Worm (Caenorhabditis elegans) whole organism, young adult: ENCODE results near the gene F43C9.2.

ENCODE experiments used
- B0261.1 ChIP-seq: sonication (generic microtip); optimal IDR thresholded peaks from 2 replicates; lab custom pipeline; 2016; ENCODE audit warnings: mild to moderate bottlenecking, missing genetic modification characterization, moderate library complexity, missing compliant biosample characterization
- D2030.7 ChIP-seq: fragments of 200-800 bp; sonication (Bioruptor generic); IDR thresholded peaks from 2 replicates; pipeline ENCODE4 v1.3.6; 2022; ENCODE audit warnings: missing genetic modification reagents, missing genetic modification characterization, missing compliant biosample characterization
- F33H1.4 ChIP-seq: fragments of 200-800 bp; sonication (Bioruptor generic); IDR thresholded peaks from 2 replicates; pipeline ENCODE4 v1.3.6; 2022; ENCODE audit warnings: missing genetic modification reagents, missing genetic modification characterization, missing compliant biosample characterization
- F49E8.2 ChIP-seq: sonication (generic microtip); optimal IDR thresholded peaks from 3 replicates; lab custom pipeline; 2017; ENCODE audit warnings: missing genetic modification characterization, mild to moderate bottlenecking, missing compliant biosample characterization, antibody characterized with exemption, moderate library complexity; ENCODE audit not compliant: insufficient read depth
- F57A8.1 ChIP-seq: fragments of 200-800 bp; sonication (Bioruptor generic); optimal IDR thresholded peaks from 2 replicates; lab custom pipeline; 2018; ENCODE audit warnings: mild to moderate bottlenecking, missing genetic modification characterization, moderate library complexity, missing compliant biosample characterization
- F57C9.4 ChIP-seq: sonication (generic microtip); optimal IDR thresholded peaks from 2 replicates; lab custom pipeline; 2017; ENCODE audit warnings: mild to moderate bottlenecking, missing genetic modification characterization, missing compliant biosample characterization
- Y53G8AR.9 ChIP-seq: fragments of 200-800 bp; sonication (Bioruptor generic); conservative IDR thresholded peaks from 2 replicates; pipeline ENCODE4 v1.3.6; 2022; ENCODE audit warnings: missing genetic modification reagents, missing genetic modification characterization, missing compliant biosample characterization
- Y67H2A.10 ChIP-seq: fragments of 200-800 bp; sonication (Bioruptor generic); conservative IDR thresholded peaks from 2 replicates; pipeline ENCODE4 v1.3.6; 2022; ENCODE audit warnings: missing genetic modification reagents, missing genetic modification characterization, missing compliant biosample characterization
- Y79H2A.3 ChIP-seq: fragments of 200-800 bp; sonication (Bioruptor generic); conservative IDR thresholded peaks from 2 replicates; pipeline ENCODE4 v1.3.6; 2022; ENCODE audit warnings: missing genetic modification reagents, missing genetic modification characterization, missing compliant biosample characterization
- Y95B8A.8 ChIP-seq: fragments of 200-800 bp; sonication (Bioruptor generic); IDR thresholded peaks from 2 replicates; pipeline ENCODE4 v1.3.6; 2022; ENCODE audit warnings: missing genetic modification reagents, missing genetic modification characterization, missing compliant biosample characterization
- ZK185.1 ChIP-seq: sonication (generic microtip); optimal IDR thresholded peaks from 2 replicates; lab custom pipeline; 2016; ENCODE audit warnings: mild to moderate bottlenecking, missing genetic modification characterization, missing compliant biosample characterization; ENCODE audit not compliant: poor library complexity, severe bottlenecking
- aptf-2 ChIP-seq: fragments of 200-800 bp; sonication (Bioruptor generic); conservative IDR thresholded peaks from 2 replicates; pipeline ENCODE4 v1.3.6; 2022; ENCODE audit warnings: missing genetic modification reagents, missing genetic modification characterization, missing compliant biosample characterization
- attf-6 ChIP-seq: fragments of 200-800 bp; sonication (Bioruptor generic); IDR thresholded peaks from 2 replicates; pipeline ENCODE4 v1.3.6; 2022; ENCODE audit warnings: missing genetic modification reagents, missing genetic modification characterization, missing compliant biosample characterization
- ceh-79 ChIP-seq: sonication (generic microtip); optimal IDR thresholded peaks from 2 replicates; lab custom pipeline; 2017; ENCODE audit warnings: mild to moderate bottlenecking, missing genetic modification characterization, missing compliant biosample characterization
- ceh-91 ChIP-seq: fragments of 200-800 bp; sonication (Bioruptor generic); IDR thresholded peaks from 2 replicates; pipeline ENCODE4 v1.3.6; 2022; ENCODE audit warnings: missing genetic modification reagents, missing genetic modification characterization, missing compliant biosample characterization
- dpff-1 ChIP-seq: sonication (generic microtip); optimal IDR thresholded peaks from 2 replicates; lab custom pipeline; 2017; ENCODE audit warnings: mild to moderate bottlenecking, missing genetic modification characterization, missing compliant biosample characterization
- egl-18 ChIP-seq: fragments of 200-800 bp; sonication (Bioruptor generic); IDR thresholded peaks from 2 replicates; pipeline ENCODE4 v1.3.6; 2022; ENCODE audit warnings: missing genetic modification reagents, missing genetic modification characterization, missing compliant biosample characterization
- lag-1 ChIP-seq: fragments of 200-800 bp; sonication (Bioruptor generic); IDR thresholded peaks from 2 replicates; pipeline ENCODE4 v1.3.6; 2022; ENCODE audit warnings: missing genetic modification reagents, missing genetic modification characterization, missing compliant biosample characterization
- let-607 ChIP-seq, 2 experiments: fragments of 200-800 bp in 1 of 2; sonication (Bioruptor generic) in 1 of 2; sonication (generic microtip) in 1 of 2; optimal IDR thresholded peaks; 2 replicates each; lab custom pipeline; 2016 to 2018; ENCODE audit warnings: mild to moderate bottlenecking in 2 of 2, missing compliant biosample characterization in 2 of 2, missing genetic modification characterization in 2 of 2, moderate library complexity in 2 of 2, missing genotype in 1 of 2
- lsy-27 ChIP-seq: sonication (generic microtip); optimal IDR thresholded peaks from 2 replicates; lab custom pipeline; 2017; ENCODE audit warnings: missing genetic modification characterization, mild to moderate bottlenecking, missing compliant biosample characterization, antibody characterized with exemption, missing genotype, borderline replicate concordance; ENCODE audit not compliant: insufficient read depth
- madf-3 ChIP-seq: fragments of 200-800 bp; sonication (Bioruptor generic); IDR thresholded peaks from 2 replicates; pipeline ENCODE4 v1.3.6; 2022; ENCODE audit warnings: missing genetic modification reagents, missing genetic modification characterization, missing compliant biosample characterization
- madf-8 ChIP-seq: fragments of 200-800 bp; sonication (Bioruptor generic); conservative IDR thresholded peaks from 2 replicates; pipeline ENCODE4 v1.3.6; 2022; ENCODE audit warnings: missing genetic modification reagents, missing genetic modification characterization, missing compliant biosample characterization
- nhr-80 ChIP-seq: sonication (generic microtip); optimal IDR thresholded peaks from 2 replicates; lab custom pipeline; 2016; ENCODE audit warnings: missing genetic modification characterization, missing compliant biosample characterization
- nhr-90 ChIP-seq: sonication (generic microtip); optimal IDR thresholded peaks from 2 replicates; lab custom pipeline; 2016; ENCODE audit warnings: missing genotype, mild to moderate bottlenecking, missing genetic modification characterization, missing compliant biosample characterization
- rpc-1 ChIP-seq, 2 experiments: fragments of 150-350 bp in 1 of 2; sonication (generic microtip) in 1 of 2; optimal IDR thresholded peaks; 2 replicates each; lab custom pipeline; 2014 to 2018; ENCODE audit warnings: missing biosample characterization in 1 of 2, missing genetic modification characterization in 1 of 2, missing genetic modification reagents in 1 of 2, missing genotype in 1 of 2
- sdz-38 ChIP-seq: sonication (generic microtip); optimal IDR thresholded peaks from 2 replicates; lab custom pipeline; 2016; ENCODE audit warnings: missing genotype, missing genetic modification characterization, missing compliant biosample characterization
- snpc-4 ChIP-seq, 5 experiments: fragments of 150-350 bp in 1 of 5; sonication (generic microtip) in 4 of 5; optimal IDR thresholded peaks; 2 replicates each; lab custom pipeline; 2014 to 2018; ENCODE audit warnings: missing genetic modification characterization in 5 of 5, missing biosample characterization in 3 of 5, antibody characterized with exemption in 2 of 5, mild to moderate bottlenecking in 2 of 5, missing compliant biosample characterization in 2 of 5, missing genotype in 2 of 5, moderate library complexity in 2 of 5, missing genetic modification reagents in 1 of 5
- sptf-2 ChIP-seq: fragments of 200-800 bp; sonication (Bioruptor generic); optimal IDR thresholded peaks from 2 replicates; lab custom pipeline; 2018; ENCODE audit warnings: mild to moderate bottlenecking, missing genetic modification characterization, missing compliant biosample characterization
- xnd-1 ChIP-seq: sonication (generic microtip); optimal IDR thresholded peaks from 2 replicates; lab custom pipeline; 2016; ENCODE audit warnings: missing genotype, missing genetic modification reagents, missing genetic modification characterization, missing compliant biosample characterization
- zim-3 ChIP-seq: sonication (generic microtip); optimal IDR thresholded peaks from 2 replicates; lab custom pipeline; 2017; ENCODE audit warnings: mild to moderate bottlenecking, missing genetic modification characterization, moderate library complexity, missing compliant biosample characterization
- ztf-26 ChIP-seq: sonication (generic microtip); optimal IDR thresholded peaks from 2 replicates; lab custom pipeline; 2017; ENCODE audit warnings: missing genetic modification characterization, missing compliant biosample characterization
- ztf-28 ChIP-seq: fragments of 200-800 bp; sonication (Bioruptor generic); IDR thresholded peaks from 2 replicates; pipeline ENCODE4 v1.3.6; 2022; ENCODE audit warnings: missing genetic modification reagents, missing genetic modification characterization, missing compliant biosample characterization

F43C9.2 gene

DNA sequence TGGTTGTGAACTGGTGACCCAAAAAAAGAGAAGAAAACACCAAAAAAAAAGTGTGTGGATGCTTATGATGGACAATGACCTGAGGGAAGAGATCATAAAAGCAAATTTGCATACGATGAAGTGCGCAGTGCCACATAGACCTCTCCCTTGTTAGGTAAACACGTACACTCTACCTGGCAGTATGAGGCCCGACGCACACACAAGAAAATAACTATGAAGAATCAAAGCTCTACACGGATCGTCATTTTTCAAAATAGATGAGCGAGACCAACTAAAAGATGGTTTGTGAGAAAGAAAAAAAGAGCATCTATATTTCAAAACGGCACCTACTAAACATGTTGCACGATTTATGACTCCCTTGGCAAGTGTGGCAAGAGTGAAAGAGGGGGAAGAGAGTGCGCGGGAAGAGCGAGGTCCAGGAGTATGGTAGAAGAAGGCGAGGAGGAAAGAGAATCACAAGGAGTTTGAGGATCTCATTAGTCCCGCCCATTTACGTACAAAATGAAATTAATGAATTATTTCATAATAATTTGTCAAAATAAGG lies 16.7 kb downstream of the F43C9.2 start, which contains the start of gene mig-13:
mig-13 (minus strand) TSS at position 51 of the 544 bp plus-strand sequence.
- no peak for TF ChIP-seq Y95B8A.8 (GFP tag; lab: Robert Waterston, UW)
- TF ChIP-seq zim-3: no peak
- TF ChIP-seq rpc-1 (optimal IDR thresholded peaks at IDR 0.05; lab: Kevin White, UChicago): no peak
- TF ChIP-seq rpc-1 (tag; optimal IDR thresholded peaks at IDR 0.05; lab: Kevin White, UChicago): no peak
- no peak for TF ChIP-seq Y53G8AR.9 (GFP tag; lab: Robert Waterston, UW)
- no peak for TF ChIP-seq Y79H2A.3 (GFP tag; lab: Robert Waterston, UW)
- no peak for TF ChIP-seq F57A8.1 (GFP tag; lab: Kevin White, UChicago)
- TF ChIP-seq egl-18 (GFP tag; lab: Robert Waterston, UW): no peak
- TF ChIP-seq aptf-2: no peak
- TF ChIP-seq D2030.7 (GFP tag; lab: Robert Waterston, UW): no peak
- TF ChIP-seq let-607 (tag; optimal IDR thresholded peaks at IDR 0.05; lab: Kevin White, UChicago): no peak
- no peak for TF ChIP-seq attf-6 (GFP tag; lab: Robert Waterston, UW)
- TF ChIP-seq Y67H2A.10 (GFP tag; lab: Robert Waterston, UW): no peak
- no peak for TF ChIP-seq F57C9.4 (tag; lab: Kevin White, UChicago)
- TF ChIP-seq dpff-1: no peak
- TF ChIP-seq snpc-4 (GFP tag; optimal IDR thresholded peaks at IDR 0.05; lab: Kevin White, UChicago): no peak
- no peak for TF ChIP-seq snpc-4 (tag; optimal IDR thresholded peaks at IDR 0.05; lab: Kevin White, UChicago)
- TF ChIP-seq B0261.1 (tag; lab: Kevin White, UChicago): no peak
- TF ChIP-seq lag-1 (GFP tag; lab: Robert Waterston, UW): no peak
- no peak for TF ChIP-seq nhr-90
- TF ChIP-seq ztf-26 (tag; lab: Kevin White, UChicago): no peak

DNA sequence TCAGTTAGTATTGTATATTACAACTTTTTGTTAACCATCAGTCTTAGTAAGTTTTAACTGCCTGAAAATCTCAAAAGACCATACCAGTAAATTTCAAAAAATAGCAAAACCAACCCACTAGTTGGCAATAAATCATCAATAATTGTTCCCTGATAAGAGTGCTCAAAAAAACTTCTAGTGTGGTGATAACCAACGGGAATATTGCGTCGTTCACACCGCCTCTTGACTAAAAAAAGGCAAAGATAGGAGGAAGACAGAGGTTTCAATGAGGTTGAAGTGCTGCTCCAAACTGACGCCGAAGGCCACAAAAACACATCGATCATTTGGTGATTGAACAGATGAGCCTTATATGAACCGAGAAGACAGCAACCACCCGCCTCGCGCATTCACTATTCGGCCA lies 17.5 kb downstream of the F43C9.2 start:
- no peak for TF ChIP-seq F49E8.2 (tag; lab: Kevin White, UChicago)
- TF ChIP-seq madf-3 (GFP tag; lab: Robert Waterston, UW): no peak
- TF ChIP-seq attf-6 (GFP tag; lab: Robert Waterston, UW): no peak
- peak; percentile 52 for TF ChIP-seq nhr-80 (tag; lab: Kevin White, UChicago)
- TF ChIP-seq, all 124 proteins: peak for 1

DNA sequence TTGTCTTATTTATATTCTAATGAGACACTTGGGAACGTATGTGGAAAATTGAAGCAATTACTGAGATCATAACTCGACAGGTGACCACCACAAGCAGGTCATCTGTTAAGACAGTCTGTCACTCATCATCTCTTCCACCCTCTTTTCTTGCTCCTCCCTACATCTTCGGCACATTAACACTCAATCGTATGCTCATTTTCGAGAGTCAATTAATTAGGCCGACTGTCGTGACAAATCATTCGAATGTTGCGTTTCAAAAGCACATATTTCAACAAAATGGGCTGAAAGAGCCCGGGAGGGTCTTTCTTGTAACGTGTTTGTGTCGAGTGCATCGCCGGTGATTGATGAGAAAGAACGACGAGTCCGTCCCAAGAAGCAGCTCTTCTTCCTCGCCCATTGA lies 18.8 kb downstream of the F43C9.2 start:
- TF ChIP-seq rpc-1 (optimal IDR thresholded peaks at IDR 0.05; lab: Kevin White, UChicago) (no peak), rpc-1 (tag; optimal IDR thresholded peaks at IDR 0.05; lab: Kevin White, UChicago) (no peak), ceh-79 (tag; lab: Kevin White, UChicago) (no peak), sdz-38 (tag; lab: Kevin White, UChicago) (no peak), sptf-2 (GFP tag; lab: Kevin White, UChicago) (no peak), madf-8 (GFP tag; lab: Robert Waterston, UW) (no peak), ceh-91 (GFP tag; lab: Robert Waterston, UW) (no peak), F57C9.4 (tag; lab: Kevin White, UChicago) (no peak), ztf-28 (no peak), egl-18 (GFP tag; lab: Robert Waterston, UW) (no peak), nhr-90 (no peak), nhr-80 (tag; lab: Kevin White, UChicago) (no peak), ZK185.1 (tag; lab: Kevin White, UChicago) (no peak), lsy-27 (tag; lab: Kevin White, UChicago) (no peak), xnd-1 (tag; lab: Kevin White, UChicago) (no peak), dpff-1 (no peak), lag-1 (GFP tag; lab: Robert Waterston, UW) (no peak), F33H1.4 (GFP tag; lab: Robert Waterston, UW) (no peak)
